Fruit fly (Drosophila melanogaster) whole organism, embryonic: ENCODE results near the gene loqs.
A peak's percentile ranks its signal among the peaks of the same experiment; 100 is the strongest.

Experiments
- Abd-B ChIP-seq: fragments of 200-800 bp; sonication (Bioruptor generic); optimal IDR thresholded peaks from 2 replicates; lab custom pipeline; 2018; ENCODE audit warnings: missing biosample characterization, mild to moderate bottlenecking, missing genetic modification characterization, moderate library complexity
- BtbVII ChIP-seq: fragments of 200-800 bp; sonication (Bioruptor generic); optimal IDR thresholded peaks from 3 replicates; lab custom pipeline; 2017; ENCODE audit warnings: missing biosample characterization, mild to moderate bottlenecking, missing genetic modification characterization
- CG10147 ChIP-seq: fragments of 200-800 bp; sonication (Bioruptor generic); optimal IDR thresholded peaks from 2 replicates; lab custom pipeline; 2019; ENCODE audit warnings: missing biosample characterization, mild to moderate bottlenecking, missing genetic modification characterization, moderate library complexity
- CG10565 ChIP-seq: fragments of 200-800 bp; sonication (Bioruptor generic); optimal IDR thresholded peaks from 3 replicates; lab custom pipeline; 2016; ENCODE audit warnings: missing biosample characterization, mild to moderate bottlenecking, missing genetic modification characterization
- CG11247 ChIP-seq: fragments of 200-800 bp; sonication (Bioruptor generic); IDR thresholded peaks from 2 replicates; pipeline ENCODE4 v1.3.6; 2022; ENCODE audit warnings: missing biosample characterization, missing genetic modification characterization
- CG11696 ChIP-seq: fragments of 200-800 bp; sonication (Bioruptor generic); IDR thresholded peaks from 2 replicates; pipeline ENCODE4 v1.3.6; 2022; ENCODE audit warnings: missing biosample characterization, missing genetic modification characterization
- CG12071 ChIP-seq: fragments of 200-800 bp; sonication (Bioruptor generic); optimal IDR thresholded peaks from 3 replicates; lab custom pipeline; 2018; ENCODE audit warnings: missing biosample characterization, mild to moderate bottlenecking, missing genetic modification characterization
- CG13624 ChIP-seq: fragments of 200-800 bp; sonication (Bioruptor generic); optimal IDR thresholded peaks from 2 replicates; lab custom pipeline; 2016; ENCODE audit warnings: missing biosample characterization, missing genetic modification characterization
- CG14710 ChIP-seq: fragments of 200-800 bp; sonication (Bioruptor generic); optimal IDR thresholded peaks from 3 replicates; lab custom pipeline; 2019; ENCODE audit warnings: missing biosample characterization, mild to moderate bottlenecking, missing genetic modification characterization, moderate library complexity
- CG17568 ChIP-seq: fragments of 200-800 bp; sonication (Bioruptor generic); optimal IDR thresholded peaks from 2 replicates; lab custom pipeline; 2018; ENCODE audit warnings: missing biosample characterization, mild to moderate bottlenecking, missing genetic modification characterization, moderate library complexity
- CG17912 ChIP-seq: fragments of 200-800 bp; sonication (Bioruptor generic); optimal IDR thresholded peaks from 2 replicates; lab custom pipeline; 2018; ENCODE audit warnings: missing biosample characterization, mild to moderate bottlenecking, missing genetic modification characterization
- CG2875 ChIP-seq: fragments of 200-800 bp; sonication (Bioruptor generic); optimal IDR thresholded peaks from 2 replicates; lab custom pipeline; 2017; ENCODE audit warnings: missing biosample characterization, mild to moderate bottlenecking, missing genetic modification characterization, missing genetic modification reagents
- CG30403 ChIP-seq: fragments of 200-800 bp; sonication (Bioruptor generic); optimal IDR thresholded peaks from 3 replicates; lab custom pipeline; 2016; ENCODE audit warnings: missing biosample characterization, missing genetic modification characterization
- CG32532 ChIP-seq: fragments of 200-800 bp; sonication (Bioruptor generic); IDR thresholded peaks from 2 replicates; pipeline ENCODE4 v1.3.6; 2022; ENCODE audit warnings: missing biosample characterization, missing genetic modification characterization
- CG32767 ChIP-seq: fragments of 200-800 bp; sonication (Bioruptor generic); IDR thresholded peaks from 2 replicates; pipeline ENCODE4 v1.3.6; 2022; ENCODE audit warnings: missing biosample characterization, missing genetic modification characterization
- CG4282 ChIP-seq: fragments of 200-800 bp; sonication (Bioruptor generic); optimal IDR thresholded peaks from 2 replicates; lab custom pipeline; 2016; ENCODE audit warnings: missing biosample characterization, missing genetic modification characterization
- CG43689 ChIP-seq: fragments of 200-800 bp; sonication (Bioruptor generic); IDR thresholded peaks from 2 replicates; pipeline ENCODE4 v1.3.6; 2022; ENCODE audit warnings: missing biosample characterization, missing genetic modification characterization
- CG4854 ChIP-seq: fragments of 200-800 bp; sonication (Bioruptor generic); optimal IDR thresholded peaks from 2 replicates; lab custom pipeline; 2016; ENCODE audit warnings: missing biosample characterization, missing genetic modification characterization, inconsistent platforms
- CG6813 ChIP-seq: fragments of 200-800 bp; sonication (Bioruptor generic); optimal IDR thresholded peaks from 2 replicates; lab custom pipeline; 2017; ENCODE audit warnings: missing biosample characterization, missing genetic modification characterization, mild to moderate bottlenecking, moderate library complexity, missing genetic modification reagents
- CG9797 ChIP-seq: fragments of 200-800 bp; sonication (Bioruptor generic); optimal IDR thresholded peaks from 3 replicates; lab custom pipeline; 2018; ENCODE audit warnings: missing biosample characterization, mild to moderate bottlenecking, missing genetic modification characterization
- Dfd ChIP-seq, 2 experiments: fragments of >200 bp; optimal IDR thresholded peaks; 2 replicates each; lab custom pipeline; 2017; ENCODE audit warnings: missing biosample characterization in 2 of 2, missing genetic modification characterization in 2 of 2
- Doc3 ChIP-seq: fragments of 200-800 bp; sonication (Bioruptor generic); IDR thresholded peaks from 3 replicates; pipeline ENCODE4 v1.3.6; 2022; ENCODE audit warnings: missing biosample characterization, missing genetic modification characterization; ENCODE audit not compliant: partially characterized antibody
- E2f1 ChIP-seq: fragments of 200-800 bp; sonication (Bioruptor generic); IDR thresholded peaks from 2 replicates; pipeline ENCODE4 v1.3.6; 2022; ENCODE audit warnings: missing biosample characterization, missing genetic modification characterization
- E2f2 ChIP-seq: fragments of 200-800 bp; sonication (Bioruptor generic); IDR thresholded peaks from 2 replicates; pipeline ENCODE4 v1.3.6; 2022; ENCODE audit warnings: missing biosample characterization, missing genetic modification characterization
- ERR ChIP-seq: fragments of 200-800 bp; sonication (Bioruptor generic); optimal IDR thresholded peaks from 2 replicates; lab custom pipeline; 2016; ENCODE audit warnings: missing biosample characterization, missing genetic modification characterization
- Fer3 ChIP-seq: fragments of 200-800 bp; sonication (Bioruptor generic); optimal IDR thresholded peaks from 2 replicates; lab custom pipeline; 2018; ENCODE audit warnings: missing biosample characterization, mild to moderate bottlenecking, missing genetic modification characterization, moderate library complexity
- Neu2 ChIP-seq: fragments of 200-800 bp; sonication (Bioruptor generic); optimal IDR thresholded peaks from 3 replicates; lab custom pipeline; 2016; ENCODE audit warnings: missing biosample characterization, missing genetic modification characterization, borderline replicate concordance
- Pdp1 ChIP-seq, 2 experiments: fragments of 200-800 bp; sonication (Bioruptor generic); optimal IDR thresholded peaks; 3 replicates each; lab custom pipeline; 2016; ENCODE audit warnings: missing biosample characterization in 2 of 2, missing genetic modification characterization in 2 of 2, mild to moderate bottlenecking in 1 of 2, moderate library complexity in 1 of 2
- Ssrp ChIP-seq: fragments of 200-800 bp; sonication (Bioruptor generic); optimal IDR thresholded peaks from 2 replicates; lab custom pipeline; 2018; ENCODE audit warnings: missing biosample characterization, mild to moderate bottlenecking, missing genetic modification characterization, moderate library complexity
- az2 ChIP-seq: fragments of 200-800 bp; sonication (Bioruptor generic); optimal IDR thresholded peaks from 3 replicates; lab custom pipeline; 2016; ENCODE audit warnings: missing biosample characterization, missing genetic modification characterization
- chif ChIP-seq, 2 experiments: fragments of 200-800 bp; sonication (Bioruptor generic); optimal IDR thresholded peaks; 3 replicates each; lab custom pipeline; 2016; ENCODE audit warnings: missing biosample characterization in 2 of 2, missing genetic modification characterization in 2 of 2
- cwo ChIP-seq: fragments of 200-800 bp; sonication (Bioruptor generic); optimal IDR thresholded peaks from 3 replicates; lab custom pipeline; 2017; ENCODE audit warnings: missing biosample characterization, missing genetic modification characterization, mild to moderate bottlenecking, moderate library complexity, missing genetic modification reagents
- dmrt11E ChIP-seq: fragments of 200-800 bp; sonication (Bioruptor generic); optimal IDR thresholded peaks from 3 replicates; lab custom pipeline; 2018; ENCODE audit warnings: missing biosample characterization, mild to moderate bottlenecking, missing genetic modification characterization, moderate library complexity
- esg ChIP-seq: fragments of 200-800 bp; sonication (Bioruptor generic); conservative IDR thresholded peaks from 2 replicates; pipeline ENCODE4 v1.3.6; 2022; ENCODE audit warnings: missing biosample characterization, missing genetic modification characterization
- eve ChIP-seq, 2 experiments: fragments of >200 bp; optimal IDR thresholded peaks; 2 replicates each; lab custom pipeline; 2017; ENCODE audit warnings: missing biosample characterization in 2 of 2, missing genetic modification characterization in 2 of 2
- exex ChIP-seq: fragments of 200-800 bp; sonication (Bioruptor generic); optimal IDR thresholded peaks from 4 replicates; lab custom pipeline; 2018; ENCODE audit warnings: missing biosample characterization, mild to moderate bottlenecking, missing genetic modification characterization, moderate library complexity
- hbn ChIP-seq: fragments of 200-800 bp; sonication (Bioruptor generic); IDR thresholded peaks from 2 replicates; pipeline ENCODE4 v1.3.6; 2022; ENCODE audit warnings: missing biosample characterization, missing genetic modification characterization; ENCODE audit not compliant: partially characterized antibody
- hkb ChIP-seq, 2 experiments: fragments of 200-800 bp in 1 of 2; fragments of >200 bp in 1 of 2; sonication (Bioruptor generic) in 1 of 2; IDR thresholded peaks in 1 of 2; optimal IDR thresholded peaks in 1 of 2; 2 replicates each; pipeline versions ENCODE4 v1.3.6 to Lab custom; 2017 to 2022; ENCODE audit warnings: missing biosample characterization in 1 of 2, missing genetic modification characterization in 1 of 2
- ken ChIP-seq: fragments of 200-800 bp; sonication (Bioruptor generic); IDR thresholded peaks from 3 replicates; pipeline ENCODE4 v1.3.6; 2022; ENCODE audit warnings: missing biosample characterization, missing genetic modification characterization
- nau ChIP-seq: fragments of 200-800 bp; sonication (Bioruptor generic); optimal IDR thresholded peaks from 3 replicates; lab custom pipeline; 2017; ENCODE audit warnings: missing biosample characterization, mild to moderate bottlenecking, missing genetic modification characterization, missing genetic modification reagents
- peb ChIP-seq: fragments of 200-800 bp; sonication (Bioruptor generic); IDR thresholded peaks from 2 replicates; pipeline ENCODE4 v1.3.6; 2022; ENCODE audit warnings: missing biosample characterization, missing genetic modification characterization
- pfk ChIP-seq: fragments of 200-800 bp; sonication (Bioruptor generic); optimal IDR thresholded peaks from 2 replicates; lab custom pipeline; 2018; ENCODE audit warnings: missing biosample characterization, mild to moderate bottlenecking, missing genetic modification characterization, moderate library complexity
- ranshi ChIP-seq: fragments of 200-800 bp; sonication (Bioruptor generic); IDR thresholded peaks from 2 replicates; pipeline ENCODE4 v1.3.6; 2022; ENCODE audit warnings: missing biosample characterization, missing genetic modification characterization
- sens ChIP-seq: fragments of 200-800 bp; sonication (Bioruptor generic); peaks from one replicate; lab custom pipeline; 2016; ENCODE audit warnings: missing biosample characterization, missing genetic modification characterization
- sens-2 ChIP-seq: fragments of 200-800 bp; sonication (Bioruptor generic); IDR thresholded peaks from 2 replicates; pipeline ENCODE4 v1.3.6; 2022; ENCODE audit warnings: missing biosample characterization, missing genetic modification characterization
- sqz ChIP-seq: fragments of 200-800 bp; sonication (Bioruptor generic); optimal IDR thresholded peaks from 3 replicates; lab custom pipeline; 2018; ENCODE audit warnings: missing biosample characterization, mild to moderate bottlenecking, missing genetic modification characterization
- sug ChIP-seq: fragments of 200-800 bp; optimal IDR thresholded peaks from 2 replicates; lab custom pipeline; 2019; ENCODE audit warnings: missing biosample characterization, mild to moderate bottlenecking, missing genetic modification characterization, moderate library complexity
- trem ChIP-seq: fragments of 200-800 bp; optimal IDR thresholded peaks from 3 replicates; lab custom pipeline; 2019; ENCODE audit warnings: missing biosample characterization, mild to moderate bottlenecking, missing genetic modification characterization, moderate library complexity
- wek ChIP-seq: fragments of 200-800 bp; sonication (Bioruptor generic); optimal IDR thresholded peaks from 3 replicates; lab custom pipeline; 2018; ENCODE audit warnings: missing biosample characterization, mild to moderate bottlenecking, missing genetic modification characterization, moderate library complexity
- zfh2 ChIP-seq: fragments of 200-800 bp; sonication (Bioruptor generic); optimal IDR thresholded peaks from 2 replicates; lab custom pipeline; 2016; ENCODE audit warnings: missing biosample characterization, missing genetic modification characterization

The loqs gene

dm6 chr2L:13368940-13369339, 13.5 kb upstream of the loqs start, which contains the start of gene CG31855 (continued):
- TF ChIP-seq az2 (peak; percentile 87), CG32767 (no peak), CG9797 (no peak), sens (peak; percentile 96), CG10147 (GFP tag; lab: Kevin White, UChicago) (peak; percentile 66), CG43689 (GFP tag; lab: Robert Waterston, UW) (peak; percentile 39; the same call in 1 of the 2 replicates), zfh2 (GFP tag; lab: Kevin White, UChicago) (peak; percentile 80), CG32532 (GFP tag; lab: Robert Waterston, UW) (peak; percentile 90), CG17568 (GFP tag; lab: Kevin White, UChicago) (no peak), cwo (GFP tag; lab: Kevin White, UChicago) (peak; percentile 68), Doc3 (GFP tag; lab: Robert Waterston, UW) (no peak), BtbVII (GFP tag; lab: Kevin White, UChicago) (peak; percentile 76), dmrt11E (tag; lab: Kevin White, UChicago) (peak; percentile 71), esg (peak; percentile 52), Pdp1 (GFP tag; optimal IDR thresholded peaks at IDR 0.05; lab: Kevin White, UChicago) (peak; percentile 71 to 79), CG13624 (GFP tag; lab: Kevin White, UChicago) (peak; percentile 79), CG4854 (GFP tag; lab: Kevin White, UChicago) (peak; percentile 87), Ssrp (tag; lab: Kevin White, UChicago) (peak; percentile 63), Fer3 (tag; lab: Kevin White, UChicago) (peak; percentile 85), Dfd (GFP tag; optimal IDR thresholded peaks at IDR 0.05; lab: Kevin White, UChicago) (no peak), Abd-B (peak; percentile 30), ken (GFP tag; lab: Robert Waterston, UW) (peak; percentile 89), nau (peak; percentile 75), ranshi (peak; percentile 80), CG11696 (peak; percentile 25; the same call in 1 of the 2 replicates), trem (tag; lab: Kevin White, UChicago) (peak; percentile 74), CG12071 (GFP tag; lab: Kevin White, UChicago) (peak; percentile 74), CG6813 (GFP tag; lab: Kevin White, UChicago) (peak; percentile 56), pfk (GFP tag; lab: Kevin White, UChicago) (peak; percentile 59), CG30403 (GFP tag; lab: Kevin White, UChicago) (peak; percentile 90), ERR (GFP tag; lab: Kevin White, UChicago) (peak; percentile 29), eve (GFP tag; optimal IDR thresholded peaks at IDR 0.05; lab: Kevin White, UChicago) (no peak), CG17912 (GFP tag; lab: Kevin White, UChicago) (peak; percentile 69), E2f2 (GFP tag; lab: Robert Waterston, UW) (peak; percentile 49; the same call in 1 of the 2 replicates), chif (GFP tag; optimal IDR thresholded peaks at IDR 0.05; lab: Kevin White, UChicago) (peak; percentile 66 to 73), hkb (optimal IDR thresholded peaks at IDR 0.05; lab: Kevin White, UChicago) (no peak), hkb (GFP tag; IDR thresholded peaks at IDR 0.05; lab: Robert Waterston, UW) (peak; percentile 79), hbn (GFP tag; lab: Robert Waterston, UW) (no peak), Neu2 (GFP tag; lab: Kevin White, UChicago) (no peak), sug (tag; lab: Kevin White, UChicago) (peak; percentile 81), CG14710 (tag; lab: Kevin White, UChicago) (peak; percentile 71), CG10565 (GFP tag; lab: Kevin White, UChicago) (peak; percentile 44), E2f1 (peak; percentile 77), sens-2 (GFP tag; lab: Robert Waterston, UW) (peak; percentile 61), CG11247 (GFP tag; lab: Robert Waterston, UW) (peak; percentile 85), peb (GFP tag; lab: Robert Waterston, UW) (peak; percentile 47; the same call in 1 of the 2 replicates), wek (GFP tag; lab: Kevin White, UChicago) (peak; percentile 22), sqz (GFP tag; lab: Kevin White, UChicago) (peak; percentile 58), CG4282 (GFP tag; lab: Kevin White, UChicago) (peak; percentile 76), exex (no peak), CG2875 (peak; percentile 47)
